Fruit fly (Drosophila melanogaster): ENCODE results near the gene bbg.

dm6 chr3L:14522483-14523362 is 13.4 kb downstream of the bbg start:
- no peak for TF ChIP-seq Crg-1 (GFP tag; optimal IDR thresholded peaks at IDR 0.05)
- TF ChIP-seq toe (GFP tag; optimal IDR thresholded peaks at IDR 0.05), result no peak
- TF ChIP-seq CG5204 (GFP tag; optimal IDR thresholded peaks at IDR 0.05), result no peak
- no peak for TF ChIP-seq bab1 (GFP tag; optimal IDR thresholded peaks at IDR 0.05)
- no peak for TF ChIP-seq CG7045 (GFP tag; optimal IDR thresholded peaks at IDR 0.05)
